Fruit fly (Drosophila melanogaster) whole organism, embryonic: ENCODE results near the gene Polr2F.

ENCODE experiments used
- B-H1 ChIP-seq: fragments of 200-800 bp; sonication (Bioruptor generic); IDR thresholded peaks from 3 replicates; pipeline ENCODE4 v1.3.6; 2022; ENCODE audit warnings: missing biosample characterization, missing genetic modification characterization
- B-H2 ChIP-seq: fragments of 200-800 bp; sonication (Bioruptor generic); optimal IDR thresholded peaks from 2 replicates; lab custom pipeline; 2018; ENCODE audit warnings: missing biosample characterization, mild to moderate bottlenecking, missing genetic modification characterization
- C15 ChIP-seq: fragments of 200-800 bp; sonication (Bioruptor generic); IDR thresholded peaks from 3 replicates; pipeline ENCODE4 v1.3.6; 2022; ENCODE audit warnings: missing biosample characterization, missing genetic modification characterization
- CG11696 ChIP-seq: fragments of 200-800 bp; sonication (Bioruptor generic); IDR thresholded peaks from 2 replicates; pipeline ENCODE4 v1.3.6; 2022; ENCODE audit warnings: missing biosample characterization, missing genetic modification characterization
- CG12299 ChIP-seq: fragments of 200-800 bp; sonication (Bioruptor generic); optimal IDR thresholded peaks from 2 replicates; lab custom pipeline; 2018; ENCODE audit warnings: missing biosample characterization, mild to moderate bottlenecking, missing genetic modification characterization
- CG12769 ChIP-seq: fragments of 200-800 bp; sonication (Bioruptor generic); optimal IDR thresholded peaks from 2 replicates; lab custom pipeline; 2019; ENCODE audit warnings: missing biosample characterization, mild to moderate bottlenecking, missing genetic modification characterization, moderate library complexity
- CG13424 ChIP-seq: fragments of 200-800 bp; sonication (Bioruptor generic); optimal IDR thresholded peaks from 2 replicates; lab custom pipeline; 2019; ENCODE audit warnings: missing biosample characterization, mild to moderate bottlenecking, missing genetic modification characterization, moderate library complexity
- CG14050 ChIP-seq: fragments of 200-800 bp; sonication (Bioruptor generic); IDR thresholded peaks from 3 replicates; pipeline ENCODE4 v1.3.6; 2022; ENCODE audit warnings: missing biosample characterization, missing genetic modification characterization
- CG15011 ChIP-seq: fragments of 200-800 bp; sonication (Bioruptor generic); optimal IDR thresholded peaks from 3 replicates; lab custom pipeline; 2018; ENCODE audit warnings: missing biosample characterization, mild to moderate bottlenecking, missing genetic modification characterization
- CG15601 ChIP-seq: fragments of 200-800 bp; sonication (Bioruptor generic); optimal IDR thresholded peaks from 3 replicates; lab custom pipeline; 2019; ENCODE audit warnings: missing biosample characterization, mild to moderate bottlenecking, missing genetic modification characterization, moderate library complexity
- CG18764 ChIP-seq: fragments of 200-800 bp; sonication (Bioruptor generic); optimal IDR thresholded peaks from 3 replicates; lab custom pipeline; 2016; ENCODE audit warnings: missing biosample characterization, missing genetic modification characterization
- CG30403 ChIP-seq: fragments of 200-800 bp; sonication (Bioruptor generic); optimal IDR thresholded peaks from 3 replicates; lab custom pipeline; 2016; ENCODE audit warnings: missing biosample characterization, missing genetic modification characterization
- CG30431 ChIP-seq: fragments of 200-800 bp; sonication (Bioruptor generic); optimal IDR thresholded peaks from 2 replicates; lab custom pipeline; 2017; ENCODE audit warnings: missing biosample characterization, missing genetic modification characterization
- CG31224 ChIP-seq: fragments of 200-800 bp; sonication (Bioruptor generic); IDR thresholded peaks from 2 replicates; pipeline ENCODE4 v1.3.6; 2022; ENCODE audit warnings: missing biosample characterization, missing genetic modification characterization
- CG31388 ChIP-seq: fragments of 200-800 bp; sonication (Bioruptor generic); optimal IDR thresholded peaks from 2 replicates; lab custom pipeline; 2016; ENCODE audit warnings: missing biosample characterization, missing genetic modification characterization
- CG33557 ChIP-seq: fragments of 200-800 bp; sonication (Bioruptor generic); optimal IDR thresholded peaks from 2 replicates; lab custom pipeline; 2019; ENCODE audit warnings: missing biosample characterization, mild to moderate bottlenecking, missing genetic modification characterization, moderate library complexity
- CG4617 ChIP-seq: fragments of 200-800 bp; sonication (Bioruptor generic); optimal IDR thresholded peaks from 3 replicates; lab custom pipeline; 2016; ENCODE audit warnings: missing biosample characterization, missing genetic modification characterization, borderline replicate concordance
- CG6254 ChIP-seq: fragments of 200-800 bp; sonication (Bioruptor generic); optimal IDR thresholded peaks from 3 replicates; lab custom pipeline; 2017; ENCODE audit warnings: mild to moderate bottlenecking, missing biosample characterization, missing genetic modification reagents, missing genetic modification characterization
- CG6683 ChIP-seq: fragments of 200-800 bp; sonication (Bioruptor generic); optimal IDR thresholded peaks from 2 replicates; lab custom pipeline; 2017; ENCODE audit warnings: missing biosample characterization, mild to moderate bottlenecking, missing genetic modification characterization, missing genetic modification reagents
- CG7271 ChIP-seq: fragments of 200-800 bp; sonication (Bioruptor generic); optimal IDR thresholded peaks from 2 replicates; lab custom pipeline; 2018; ENCODE audit warnings: missing biosample characterization, mild to moderate bottlenecking, missing genetic modification characterization, moderate library complexity
- CG8290 ChIP-seq, 3 experiments: fragments of 200-800 bp; sonication (Bioruptor generic); optimal IDR thresholded peaks; 2 replicates each; lab custom pipeline; 2016 to 2019; ENCODE audit warnings: missing biosample characterization in 3 of 3, missing genetic modification characterization in 3 of 3, mild to moderate bottlenecking in 2 of 3, moderate library complexity in 1 of 3
- CG8359 ChIP-seq: fragments of 200-800 bp; sonication (Bioruptor generic); optimal IDR thresholded peaks from 2 replicates; lab custom pipeline; 2017; ENCODE audit warnings: missing biosample characterization, mild to moderate bottlenecking, missing genetic modification characterization, borderline replicate concordance
- CG9609 ChIP-seq: fragments of 200-800 bp; sonication (Bioruptor generic); optimal IDR thresholded peaks from 3 replicates; lab custom pipeline; 2016; ENCODE audit warnings: missing biosample characterization, missing genetic modification characterization
- CkIIα-i1 ChIP-seq: fragments of 200-800 bp; sonication (Bioruptor generic); IDR thresholded peaks from 2 replicates; pipeline ENCODE4 v1.3.6; 2022; ENCODE audit warnings: missing biosample characterization, missing genetic modification characterization
- Deaf1 ChIP-seq: fragments of 200-800 bp; optimal IDR thresholded peaks from 3 replicates; lab custom pipeline; 2019; ENCODE audit warnings: missing biosample characterization, mild to moderate bottlenecking, missing genetic modification characterization, moderate library complexity
- Dek ChIP-seq: fragments of 200-800 bp; sonication (Bioruptor generic); optimal IDR thresholded peaks from 3 replicates; lab custom pipeline; 2019; ENCODE audit warnings: missing biosample characterization, mild to moderate bottlenecking, missing genetic modification characterization, moderate library complexity
- Dip3 ChIP-seq: fragments of 200-800 bp; sonication (Bioruptor generic); optimal IDR thresholded peaks from 3 replicates; lab custom pipeline; 2016; ENCODE audit warnings: missing biosample characterization, missing genetic modification characterization
- Drgx ChIP-seq: fragments of 200-800 bp; sonication (Bioruptor generic); IDR thresholded peaks from 2 replicates; pipeline ENCODE4 v1.3.6; 2022; ENCODE audit warnings: missing biosample characterization, missing genetic modification characterization
- E2f2 ChIP-seq: fragments of 200-800 bp; sonication (Bioruptor generic); IDR thresholded peaks from 2 replicates; pipeline ENCODE4 v1.3.6; 2022; ENCODE audit warnings: missing biosample characterization, missing genetic modification characterization
- HLHmδ ChIP-seq: fragments of 200-800 bp; sonication (Bioruptor generic); optimal IDR thresholded peaks from 2 replicates; lab custom pipeline; 2018; ENCODE audit warnings: missing biosample characterization, mild to moderate bottlenecking, missing genetic modification characterization, moderate library complexity
- Hmx ChIP-seq: fragments of 200-800 bp; sonication (Bioruptor generic); optimal IDR thresholded peaks from 2 replicates; lab custom pipeline; 2016; ENCODE audit warnings: missing biosample characterization, missing genetic modification characterization
- Hr39 ChIP-seq: fragments of >200 bp; optimal IDR thresholded peaks from 2 replicates; lab custom pipeline; 2017
- Hsf ChIP-seq: fragments of 200-800 bp; sonication (Bioruptor generic); optimal IDR thresholded peaks from 3 replicates; lab custom pipeline; 2016; ENCODE audit warnings: missing biosample characterization, missing genetic modification characterization
- MESR4 ChIP-seq: fragments of 200-800 bp; sonication (Bioruptor generic); optimal IDR thresholded peaks from 2 replicates; lab custom pipeline; 2018; ENCODE audit warnings: missing biosample characterization, mild to moderate bottlenecking, missing genetic modification characterization, moderate library complexity
- Myb ChIP-seq: fragments of 200-800 bp; sonication (Bioruptor generic); optimal IDR thresholded peaks from 2 replicates; lab custom pipeline; 2016; ENCODE audit warnings: missing biosample characterization, missing genetic modification characterization
- Sin3A ChIP-seq: fragments of >200 bp; optimal IDR thresholded peaks from 2 replicates; lab custom pipeline; 2018
- bsh ChIP-seq, 2 experiments: fragments of 200-800 bp; sonication (Bioruptor generic); optimal IDR thresholded peaks; 2 replicates each; lab custom pipeline; 2017 to 2018; ENCODE audit warnings: mild to moderate bottlenecking in 2 of 2, missing biosample characterization in 2 of 2, missing genetic modification characterization in 2 of 2, moderate library complexity in 1 of 2
- dati ChIP-seq: fragments of 200-800 bp; sonication (Bioruptor generic); IDR thresholded peaks from 2 replicates; pipeline ENCODE4 v1.3.6; 2022; ENCODE audit warnings: missing biosample characterization, missing genetic modification characterization
- disco-r ChIP-seq: fragments of 200-800 bp; sonication (Bioruptor generic); optimal IDR thresholded peaks from 2 replicates; lab custom pipeline; 2016; ENCODE audit warnings: missing biosample characterization, missing genetic modification characterization
- dmrt11E ChIP-seq: fragments of 200-800 bp; sonication (Bioruptor generic); optimal IDR thresholded peaks from 3 replicates; lab custom pipeline; 2018; ENCODE audit warnings: missing biosample characterization, mild to moderate bottlenecking, missing genetic modification characterization, moderate library complexity
- ftz-f1 ChIP-seq: fragments of 200-800 bp; sonication (Bioruptor generic); optimal IDR thresholded peaks from 2 replicates; lab custom pipeline; 2016; ENCODE audit warnings: missing biosample characterization, missing genetic modification characterization
- her ChIP-seq: fragments of 200-800 bp; sonication (Bioruptor generic); optimal IDR thresholded peaks from 2 replicates; lab custom pipeline; 2016; ENCODE audit warnings: missing biosample characterization, missing genetic modification characterization
- luna ChIP-seq: fragments of 200-800 bp; sonication (Bioruptor generic); optimal IDR thresholded peaks from 2 replicates; lab custom pipeline; 2016; ENCODE audit warnings: missing biosample characterization, missing genetic modification characterization
- pfk ChIP-seq: fragments of 200-800 bp; sonication (Bioruptor generic); optimal IDR thresholded peaks from 2 replicates; lab custom pipeline; 2018; ENCODE audit warnings: missing biosample characterization, mild to moderate bottlenecking, missing genetic modification characterization, moderate library complexity
- sd ChIP-seq: fragments of 200-800 bp; sonication (Bioruptor generic); optimal IDR thresholded peaks from 3 replicates; lab custom pipeline; 2018; ENCODE audit warnings: missing biosample characterization, mild to moderate bottlenecking, missing genetic modification characterization, moderate library complexity
- sim ChIP-seq: fragments of 200-800 bp; sonication (Bioruptor generic); IDR thresholded peaks from 2 replicates; pipeline ENCODE4 v1.3.6; 2022; ENCODE audit warnings: missing biosample characterization, missing genetic modification characterization
- slbo ChIP-seq: fragments of 200-800 bp; sonication (Bioruptor generic); IDR thresholded peaks from 2 replicates; pipeline ENCODE4 v1.3.6; 2022; ENCODE audit warnings: missing biosample characterization, missing genetic modification characterization
- slou ChIP-seq: fragments of 200-800 bp; sonication (Bioruptor generic); optimal IDR thresholded peaks from 3 replicates; lab custom pipeline; 2016; ENCODE audit warnings: missing biosample characterization, missing genetic modification characterization
- zen ChIP-seq: fragments of 200-800 bp; sonication (Bioruptor generic); optimal IDR thresholded peaks from 3 replicates; lab custom pipeline; 2018; ENCODE audit warnings: missing biosample characterization, mild to moderate bottlenecking, missing genetic modification characterization, moderate library complexity
- zfh1 ChIP-seq: fragments of 200-800 bp; sonication (Bioruptor generic); IDR thresholded peaks from 3 replicates; pipeline ENCODE4 v1.3.6; 2022; ENCODE audit warnings: missing biosample characterization, missing genetic modification characterization

The Polr2F gene

dm6 chr3R:5361681-5362319, 9.8 kb upstream of the Polr2F start (continued):
- TF ChIP-seq dmrt11E (tag; lab: Kevin White, UChicago) (peak; percentile 55), CG6683 (GFP tag; lab: Kevin White, UChicago) (peak; percentile 48), CG14050 (GFP tag; lab: Robert Waterston, UW) (peak; percentile 79), B-H1 (GFP tag; lab: Robert Waterston, UW) (peak; percentile 83; the same call in 2 of the 3 replicates), ftz-f1 (GFP tag; lab: Kevin White, UChicago) (peak; percentile 9), HLHmδ (GFP tag; lab: Kevin White, UChicago) (no peak), CG8359 (GFP tag; lab: Kevin White, UChicago) (peak; percentile 38), Dip3 (GFP tag; lab: Kevin White, UChicago) (peak; percentile 85), Hmx (GFP tag; lab: Kevin White, UChicago) (no peak), CG7271 (tag; lab: Kevin White, UChicago) (peak; percentile 26), Hsf (peak; percentile 75), Dek (peak; percentile 79), CG31388 (GFP tag; lab: Kevin White, UChicago) (peak; percentile 17), CG33557 (GFP tag; lab: Kevin White, UChicago) (peak; percentile 26), CG30403 (GFP tag; lab: Kevin White, UChicago) (peak; percentile 81), sim (peak; percentile 51; the same call in 1 of the 2 replicates), slou (GFP tag; lab: Kevin White, UChicago) (no peak), CG18764 (GFP tag; lab: Kevin White, UChicago) (peak; percentile 58), bsh (GFP tag; optimal IDR thresholded peaks at IDR 0.05; lab: Kevin White, UChicago) (peak; percentile 87 to 90), Drgx (GFP tag; lab: Robert Waterston, UW) (peak; percentile 94), disco-r (GFP tag; lab: Kevin White, UChicago) (peak; percentile 47), dati (GFP tag; lab: Robert Waterston, UW) (peak; percentile 39; the same call in 1 of the 2 replicates), pfk (GFP tag; lab: Kevin White, UChicago) (no peak), CkIIα-i1 (GFP tag; lab: Robert Waterston, UW) (peak; percentile 66; the same call in 1 of the 2 replicates), Sin3A (lab: Kevin White, UChicago) (no peak), CG31224 (GFP tag; lab: Robert Waterston, UW) (peak; percentile 73), CG12299 (tag; lab: Kevin White, UChicago) (peak; percentile 59), CG9609 (GFP tag; lab: Kevin White, UChicago) (peak; percentile 70), zfh1 (GFP tag; lab: Robert Waterston, UW) (peak; percentile 88), CG6254 (GFP tag; lab: Kevin White, UChicago) (no peak), CG8290 (GFP tag; optimal IDR thresholded peaks at IDR 0.05; lab: Kevin White, UChicago) (no peak), CG8290 (tag; optimal IDR thresholded peaks at IDR 0.05; lab: Kevin White, UChicago) (peak in 1 of 2 experiments; percentile 87), Hr39 (lab: Kevin White, UChicago) (no peak), Myb (GFP tag; lab: Kevin White, UChicago) (peak; percentile 63), C15 (GFP tag; lab: Robert Waterston, UW) (peak; percentile 72; the same call in 1 of the 3 replicates), Deaf1 (tag; lab: Kevin White, UChicago) (no peak), B-H2 (no peak), her (GFP tag; lab: Kevin White, UChicago) (peak; percentile 89), sd (tag; lab: Kevin White, UChicago) (peak; percentile 61), CG11696 (GFP tag; lab: Robert Waterston, UW) (no peak; the same call in 1 of the 2 replicates), luna (GFP tag; lab: Kevin White, UChicago) (no peak), E2f2 (peak; percentile 60; the same call in 1 of the 2 replicates), CG15601 (tag; lab: Kevin White, UChicago) (peak; percentile 67), CG13424 (tag; lab: Kevin White, UChicago) (peak; percentile 76), CG12769 (tag; lab: Kevin White, UChicago) (peak; percentile 88), CG4617 (peak; percentile 37), MESR4 (GFP tag; lab: Kevin White, UChicago) (no peak), slbo (GFP tag; lab: Robert Waterston, UW) (peak; percentile 92), CG30431 (GFP tag; lab: Kevin White, UChicago) (peak; percentile 74), CG15011 (GFP tag; lab: Kevin White, UChicago) (peak; percentile 18), zen (tag; lab: Kevin White, UChicago) (peak; percentile 20)
